Fruit fly (Drosophila melanogaster) whole organism, embryonic: ENCODE measurements around the gene NK7.1.
A peak's percentile ranks its signal among the peaks of the same experiment; 100 is the strongest.

Experiments used
- Bgb ChIP-seq: fragments of 200-800 bp; sonication (Bioruptor generic); IDR thresholded peaks from 2 replicates; pipeline ENCODE4 v1.3.6; 2022; ENCODE audit warnings: missing biosample characterization, missing genetic modification characterization; ENCODE audit not compliant: partially characterized antibody
- CG10431 ChIP-seq: fragments of 200-800 bp; sonication (Bioruptor generic); optimal IDR thresholded peaks from 3 replicates; lab custom pipeline; 2018; ENCODE audit warnings: missing biosample characterization, mild to moderate bottlenecking, missing genetic modification characterization
- CG11504 ChIP-seq: fragments of 200-800 bp; sonication (Bioruptor generic); optimal IDR thresholded peaks from 3 replicates; lab custom pipeline; 2019; ENCODE audit warnings: missing biosample characterization, mild to moderate bottlenecking, missing genetic modification characterization, moderate library complexity
- CG11696 ChIP-seq: fragments of 200-800 bp; sonication (Bioruptor generic); IDR thresholded peaks from 2 replicates; pipeline ENCODE4 v1.3.6; 2022; ENCODE audit warnings: missing biosample characterization, missing genetic modification characterization
- CG11723 ChIP-seq: fragments of 200-800 bp; sonication (Bioruptor generic); optimal IDR thresholded peaks from 2 replicates; lab custom pipeline; 2017; ENCODE audit warnings: missing biosample characterization, mild to moderate bottlenecking, missing genetic modification characterization
- CG12236 ChIP-seq: fragments of 200-800 bp; sonication (Bioruptor generic); optimal IDR thresholded peaks from 2 replicates; lab custom pipeline; 2016; ENCODE audit warnings: missing biosample characterization, missing genetic modification characterization
- CG12391 ChIP-seq: fragments of 200-800 bp; sonication (Bioruptor generic); optimal IDR thresholded peaks from 3 replicates; lab custom pipeline; 2018; ENCODE audit warnings: missing biosample characterization, mild to moderate bottlenecking, missing genetic modification characterization, moderate library complexity
- CG12942 ChIP-seq: fragments of 200-800 bp; sonication (Bioruptor generic); optimal IDR thresholded peaks from 3 replicates; lab custom pipeline; 2016; ENCODE audit warnings: missing biosample characterization, missing genetic modification characterization
- CG13894 ChIP-seq: fragments of 200-800 bp; sonication (Bioruptor generic); optimal IDR thresholded peaks from 3 replicates; lab custom pipeline; 2018; ENCODE audit warnings: missing biosample characterization, mild to moderate bottlenecking, missing genetic modification characterization, moderate library complexity
- CG18011 ChIP-seq: fragments of 200-800 bp; sonication (Bioruptor generic); optimal IDR thresholded peaks from 2 replicates; lab custom pipeline; 2017; ENCODE audit warnings: missing biosample characterization, missing genetic modification characterization, mild to moderate bottlenecking, moderate library complexity, missing genotype
- CG30403 ChIP-seq: fragments of 200-800 bp; sonication (Bioruptor generic); optimal IDR thresholded peaks from 3 replicates; lab custom pipeline; 2016; ENCODE audit warnings: missing biosample characterization, missing genetic modification characterization
- CG3065 ChIP-seq: fragments of 200-800 bp; sonication (Bioruptor generic); optimal IDR thresholded peaks from 2 replicates; lab custom pipeline; 2016; ENCODE audit warnings: missing biosample characterization, missing genetic modification characterization
- CG31441 ChIP-seq: fragments of 200-800 bp; sonication (Bioruptor generic); IDR thresholded peaks from 2 replicates; pipeline ENCODE4 v1.3.6; 2022; ENCODE audit warnings: missing biosample characterization, missing genetic modification characterization
- CG34376 ChIP-seq: fragments of 200-800 bp; sonication (Bioruptor generic); optimal IDR thresholded peaks from 2 replicates; lab custom pipeline; 2018; ENCODE audit warnings: missing biosample characterization, mild to moderate bottlenecking, missing genetic modification characterization
- CG7786 ChIP-seq: fragments of 200-800 bp; sonication (Bioruptor generic); optimal IDR thresholded peaks from 2 replicates; lab custom pipeline; 2016; ENCODE audit warnings: missing biosample characterization, missing genetic modification characterization
- CG7987 ChIP-seq: fragments of 200-800 bp; sonication (Bioruptor generic); optimal IDR thresholded peaks from 2 replicates; lab custom pipeline; 2018; ENCODE audit warnings: missing biosample characterization, mild to moderate bottlenecking, missing genetic modification characterization, moderate library complexity
- CG9215 ChIP-seq: fragments of 200-800 bp; sonication (Bioruptor generic); IDR thresholded peaks from 2 replicates; pipeline ENCODE4 v1.3.6; 2022; ENCODE audit warnings: missing biosample characterization, missing genetic modification characterization
- CG9727 ChIP-seq: fragments of 200-800 bp; sonication (Bioruptor generic); optimal IDR thresholded peaks from 3 replicates; lab custom pipeline; 2017; ENCODE audit warnings: missing biosample characterization, mild to moderate bottlenecking, missing genetic modification characterization
- CG9797 ChIP-seq: fragments of 200-800 bp; sonication (Bioruptor generic); optimal IDR thresholded peaks from 3 replicates; lab custom pipeline; 2018; ENCODE audit warnings: missing biosample characterization, mild to moderate bottlenecking, missing genetic modification characterization
- D19B ChIP-seq: fragments of 200-800 bp; sonication (Bioruptor generic); optimal IDR thresholded peaks from 2 replicates; lab custom pipeline; 2017; ENCODE audit warnings: missing biosample characterization, mild to moderate bottlenecking, missing genetic modification characterization
- Deaf1 ChIP-seq: fragments of 200-800 bp; optimal IDR thresholded peaks from 3 replicates; lab custom pipeline; 2019; ENCODE audit warnings: missing biosample characterization, mild to moderate bottlenecking, missing genetic modification characterization, moderate library complexity
- Doc3 ChIP-seq: fragments of 200-800 bp; sonication (Bioruptor generic); IDR thresholded peaks from 3 replicates; pipeline ENCODE4 v1.3.6; 2022; ENCODE audit warnings: missing biosample characterization, missing genetic modification characterization; ENCODE audit not compliant: partially characterized antibody
- Elba2 ChIP-seq: fragments of 200-800 bp; sonication (Bioruptor generic); optimal IDR thresholded peaks from 3 replicates; lab custom pipeline; 2016; ENCODE audit warnings: missing biosample characterization, missing genetic modification characterization
- Fer3 ChIP-seq: fragments of 200-800 bp; sonication (Bioruptor generic); optimal IDR thresholded peaks from 2 replicates; lab custom pipeline; 2018; ENCODE audit warnings: missing biosample characterization, mild to moderate bottlenecking, missing genetic modification characterization, moderate library complexity
- Lim3 ChIP-seq: fragments of 200-800 bp; sonication (Bioruptor generic); IDR thresholded peaks from 2 replicates; pipeline ENCODE4 v1.3.6; 2022; ENCODE audit warnings: missing biosample characterization, missing genetic modification characterization
- Mrtf ChIP-seq: fragments of 200-800 bp; sonication (Bioruptor generic); IDR thresholded peaks from 3 replicates; pipeline ENCODE4 v1.3.6; 2022; ENCODE audit warnings: missing biosample characterization, missing genetic modification characterization
- Ptx1 ChIP-seq: fragments of 200-800 bp; sonication (Bioruptor generic); IDR thresholded peaks from 2 replicates; pipeline ENCODE4 v1.3.6; 2022; ENCODE audit warnings: missing biosample characterization, missing genetic modification characterization
- Ssrp ChIP-seq: fragments of 200-800 bp; sonication (Bioruptor generic); optimal IDR thresholded peaks from 2 replicates; lab custom pipeline; 2018; ENCODE audit warnings: missing biosample characterization, mild to moderate bottlenecking, missing genetic modification characterization, moderate library complexity
- YL-1 ChIP-seq: fragments of 200-800 bp; sonication (Bioruptor generic); optimal IDR thresholded peaks from 3 replicates; lab custom pipeline; 2017; ENCODE audit warnings: missing biosample characterization, mild to moderate bottlenecking, missing genetic modification characterization
- az2 ChIP-seq: fragments of 200-800 bp; sonication (Bioruptor generic); optimal IDR thresholded peaks from 3 replicates; lab custom pipeline; 2016; ENCODE audit warnings: missing biosample characterization, missing genetic modification characterization
- bcd ChIP-seq: fragments of 200-800 bp; sonication (Bioruptor generic); optimal IDR thresholded peaks from 2 replicates; lab custom pipeline; 2017; ENCODE audit warnings: missing biosample characterization, mild to moderate bottlenecking, missing genetic modification characterization
- ci ChIP-seq: fragments of 200-800 bp; sonication (Bioruptor generic); IDR thresholded peaks from 3 replicates; pipeline ENCODE4 v1.3.6; 2022; ENCODE audit warnings: missing biosample characterization, missing genetic modification characterization
- danr ChIP-seq: fragments of 200-800 bp; sonication (Bioruptor generic); IDR thresholded peaks from 2 replicates; pipeline ENCODE4 v1.3.6; 2022; ENCODE audit warnings: missing biosample characterization, missing genetic modification characterization
- dati ChIP-seq: fragments of 200-800 bp; sonication (Bioruptor generic); IDR thresholded peaks from 2 replicates; pipeline ENCODE4 v1.3.6; 2022; ENCODE audit warnings: missing biosample characterization, missing genetic modification characterization
- dmrt11E ChIP-seq: fragments of 200-800 bp; sonication (Bioruptor generic); optimal IDR thresholded peaks from 3 replicates; lab custom pipeline; 2018; ENCODE audit warnings: missing biosample characterization, mild to moderate bottlenecking, missing genetic modification characterization, moderate library complexity
- dpn ChIP-seq, 2 experiments: fragments of 200-800 bp; sonication (Bioruptor generic); optimal IDR thresholded peaks; 3 replicates each; lab custom pipeline; 2016; ENCODE audit warnings: missing biosample characterization in 2 of 2, missing genetic modification characterization in 2 of 2
- eve ChIP-seq, 2 experiments: fragments of >200 bp; optimal IDR thresholded peaks; 2 replicates each; lab custom pipeline; 2017; ENCODE audit warnings: missing biosample characterization in 2 of 2, missing genetic modification characterization in 2 of 2
- gsb-n ChIP-seq: fragments of 200-800 bp; sonication (Bioruptor generic); optimal IDR thresholded peaks from 3 replicates; lab custom pipeline; 2018; ENCODE audit warnings: missing biosample characterization, mild to moderate bottlenecking, missing genetic modification characterization
- h ChIP-seq: fragments of >200 bp; optimal IDR thresholded peaks from 2 replicates; lab custom pipeline; 2017
- hb ChIP-seq: fragments of 200-800 bp; sonication (Bioruptor generic); IDR thresholded peaks from 3 replicates; pipeline ENCODE4 v1.3.6; 2022; ENCODE audit warnings: missing biosample characterization, missing genetic modification characterization; ENCODE audit not compliant: partially characterized antibody
- her ChIP-seq: fragments of 200-800 bp; sonication (Bioruptor generic); optimal IDR thresholded peaks from 2 replicates; lab custom pipeline; 2016; ENCODE audit warnings: missing biosample characterization, missing genetic modification characterization
- klu ChIP-seq: fragments of 200-800 bp; sonication (Bioruptor generic); IDR thresholded peaks from 2 replicates; pipeline ENCODE4 v1.3.6; 2022; ENCODE audit warnings: missing biosample characterization, missing genetic modification characterization
- sug ChIP-seq: fragments of 200-800 bp; optimal IDR thresholded peaks from 2 replicates; lab custom pipeline; 2019; ENCODE audit warnings: missing biosample characterization, mild to moderate bottlenecking, missing genetic modification characterization, moderate library complexity
- unc-4 ChIP-seq: fragments of 200-800 bp; sonication (Bioruptor generic); IDR thresholded peaks from 2 replicates; pipeline ENCODE4 v1.3.6; 2022; ENCODE audit warnings: missing biosample characterization, missing genetic modification characterization; ENCODE audit not compliant: partially characterized antibody
- unpg ChIP-seq: fragments of 200-800 bp; sonication (Bioruptor generic); optimal IDR thresholded peaks from 3 replicates; lab custom pipeline; 2018; ENCODE audit warnings: missing biosample characterization, mild to moderate bottlenecking, missing genetic modification characterization, moderate library complexity
- vnd ChIP-seq: fragments of 200-800 bp; sonication (Bioruptor generic); IDR thresholded peaks from 3 replicates; pipeline ENCODE4 v1.3.6; 2022; ENCODE audit warnings: missing biosample characterization, missing genetic modification characterization; ENCODE audit not compliant: partially characterized antibody

Gene NK7.1

dm6 chr3R:14373192-14373827, 559 bp upstream of the NK7.1 start (continued):
- TF ChIP-seq CG9215 = peak; percentile 53
- peak; percentile 100 for TF ChIP-seq CG11504 (tag; lab: Kevin White, UChicago)
- peak in 1 of 2 experiments; percentile 99 for TF ChIP-seq eve (GFP tag; optimal IDR thresholded peaks at IDR 0.05; lab: Kevin White, UChicago)
- peak; percentile 96 for TF ChIP-seq Ssrp (tag; lab: Kevin White, UChicago)
- peak; percentile 90 for TF ChIP-seq dmrt11E
- peak; percentile 97 to 98 for TF ChIP-seq dpn (GFP tag; optimal IDR thresholded peaks at IDR 0.05; lab: Kevin White, UChicago)
- no peak for TF ChIP-seq h (lab: Kevin White, UChicago)
- TF ChIP-seq Doc3 (GFP tag; lab: Robert Waterston, UW) = no peak
- TF ChIP-seq Ptx1 (GFP tag; lab: Robert Waterston, UW) = peak; percentile 82
- peak; percentile 93 for TF ChIP-seq CG11723
- TF ChIP-seq CG7987 (GFP tag; lab: Kevin White, UChicago) = peak; percentile 10
- TF ChIP-seq ci (GFP tag; lab: Robert Waterston, UW) = peak; percentile 99
- peak; percentile 92 for TF ChIP-seq CG9727 (GFP tag; lab: Kevin White, UChicago)
- peak; percentile 47; the same call in 1 of the 3 replicates for TF ChIP-seq vnd (GFP tag; lab: Robert Waterston, UW)
- peak; percentile 64 for TF ChIP-seq Deaf1
- TF ChIP-seq CG12236 (GFP tag; lab: Kevin White, UChicago) = peak; percentile 93
- peak; percentile 48; the same call in 1 of the 2 replicates for TF ChIP-seq CG11696
- TF ChIP-seq YL-1 (GFP tag; lab: Kevin White, UChicago) = peak; percentile 66
- TF ChIP-seq bcd (GFP tag; lab: Kevin White, UChicago) = peak; percentile 87
- TF ChIP-seq Mrtf (GFP tag; lab: Robert Waterston, UW) = peak; percentile 78; the same call in 2 of the 3 replicates
- TF ChIP-seq Elba2 (GFP tag; lab: Kevin White, UChicago) = peak; percentile 26
- peak; percentile 97 for TF ChIP-seq az2
- peak; percentile 82 for TF ChIP-seq CG18011 (GFP tag; lab: Kevin White, UChicago)
- peak; percentile 74 for TF ChIP-seq CG10431 (GFP tag; lab: Kevin White, UChicago)
- peak; percentile 74 for TF ChIP-seq CG31441 (GFP tag; lab: Robert Waterston, UW)
- no peak for TF ChIP-seq unc-4 (GFP tag; lab: Robert Waterston, UW)
- TF ChIP-seq CG7786 (GFP tag; lab: Kevin White, UChicago) = peak; percentile 97
- TF ChIP-seq sug (tag; lab: Kevin White, UChicago) = peak; percentile 33
- TF ChIP-seq CG12942 (GFP tag; lab: Kevin White, UChicago) = peak; percentile 95
- no peak for TF ChIP-seq dati (GFP tag; lab: Robert Waterston, UW)
- peak; percentile 93 for TF ChIP-seq unpg (GFP tag; lab: Kevin White, UChicago)
- TF ChIP-seq her (GFP tag; lab: Kevin White, UChicago) = peak; percentile 91
- peak; percentile 95 for TF ChIP-seq CG12391 (tag; lab: Kevin White, UChicago)
- peak; percentile 11 for TF ChIP-seq CG34376 (GFP tag; lab: Kevin White, UChicago)
- TF ChIP-seq danr (GFP tag; lab: Robert Waterston, UW) = no peak
- peak; percentile 72 for TF ChIP-seq D19B (GFP tag; lab: Kevin White, UChicago)
- peak; percentile 12; the same call in 1 of the 2 replicates for TF ChIP-seq Bgb (GFP tag; lab: Robert Waterston, UW)
- no peak for TF ChIP-seq hb
- TF ChIP-seq CG30403 (GFP tag; lab: Kevin White, UChicago) = peak; percentile 94
- TF ChIP-seq Fer3 (tag; lab: Kevin White, UChicago) = peak; percentile 74
- TF ChIP-seq gsb-n (tag; lab: Kevin White, UChicago) = peak; percentile 81
- TF ChIP-seq CG13894 = no peak
- TF ChIP-seq klu = peak; percentile 79
- TF ChIP-seq CG3065 (GFP tag; lab: Kevin White, UChicago) = peak; percentile 95
- peak; percentile 94 for TF ChIP-seq Lim3 (GFP tag; lab: Robert Waterston, UW)
- TF ChIP-seq CG9797 (GFP tag; lab: Kevin White, UChicago) = no peak
